Worm (Caenorhabditis elegans): ENCODE data around the gene xtr-2.

ce11 chrX:12304231-12304630, 11.1 kb upstream of the xtr-2 start:
- TF ChIP-seq him-1 (tag; optimal IDR thresholded peaks at IDR 0.05) (no peak), ccch-3 (GFP tag; optimal IDR thresholded peaks at IDR 0.05) (no peak)

All from whole organism, young adult.